Worm (Caenorhabditis elegans): Measurements from ENCODE around the gene Y22D7AL.16.
A peak's percentile ranks its signal among the peaks of the same experiment; 100 is the strongest.

DNA sequence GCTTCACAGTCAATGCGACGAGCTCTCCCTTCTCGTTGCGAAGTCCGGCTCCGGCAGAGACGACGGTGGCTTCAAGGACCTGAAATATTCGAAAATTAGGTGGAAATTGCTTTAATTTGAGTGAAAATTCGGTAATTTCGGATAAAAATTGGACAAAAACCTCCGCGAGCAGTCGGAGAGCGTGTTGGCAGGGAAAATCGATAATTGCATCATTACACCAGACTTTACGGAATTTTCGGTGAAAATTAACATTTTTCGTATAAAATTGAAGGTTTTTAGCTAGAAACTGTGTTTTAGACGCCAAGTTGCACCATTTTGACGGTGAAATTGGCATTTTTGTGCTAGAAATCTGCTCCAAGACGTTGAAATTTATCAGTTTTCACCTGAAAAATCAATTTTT lies 46.7 kb downstream of the Y22D7AL.16 start:
- TF ChIP-seq ztf-29 (GFP tag; IDR thresholded peaks at IDR 0.05) = no peak
- no peak for TF ChIP-seq flt-1 (GFP tag; IDR thresholded peaks at IDR 0.05)
- no peak for TF ChIP-seq ref-1 (GFP tag; conservative IDR thresholded peaks at IDR 0.05)
- no peak for TF ChIP-seq cog-1 (tag; optimal IDR thresholded peaks at IDR 0.05)
- no peak for TF ChIP-seq ztf-23 (GFP tag; IDR thresholded peaks at IDR 0.05)
- TF ChIP-seq T22C8.4 (GFP tag; IDR thresholded peaks at IDR 0.05) = peak; percentile 52; the same call in 1 of the 2 replicates

Data from whole organism, midembryonic.